Worm (Caenorhabditis elegans): ENCODE results near the gene acr-14.

ce11 chrII:8141135-8141534 lies 35.9 kb downstream of the acr-14 start:
- TF ChIP-seq snpc-4 (tag; optimal IDR thresholded peaks at IDR 0.05) (no peak), sup-37 (GFP tag; optimal IDR thresholded peaks at IDR 0.05) (no peak), ama-1 (optimal IDR thresholded peaks at IDR 0.05) (no peak), C16A3.4 (tag; optimal IDR thresholded peaks at IDR 0.05) (no peak), nhr-237 (tag; optimal IDR thresholded peaks at IDR 0.05) (no peak), unc-62 (GFP tag; optimal IDR thresholded peaks at IDR 0.05) (no peak), egl-27 (tag; optimal IDR thresholded peaks at IDR 0.05) (no peak), nhr-77 (tag; optimal IDR thresholded peaks at IDR 0.05) (no peak), sox-4 (tag; optimal IDR thresholded peaks at IDR 0.05) (no peak), C34B4.2 (tag; optimal IDR thresholded peaks at IDR 0.05) (no peak), lin-13 (GFP tag; optimal IDR thresholded peaks at IDR 0.05) (no peak), nhr-76 (tag; optimal IDR thresholded peaks at IDR 0.05) (no peak)
